Worm (Caenorhabditis elegans) whole organism, dauer: ENCODE results near the gene srh-39.

Source experiments
- unc-62 ChIP-seq: sonication (generic microtip); optimal IDR thresholded peaks from 2 replicates; lab custom pipeline; 2017; ENCODE audit warnings: missing biosample characterization, missing genetic modification reagents, missing genetic modification characterization

Gene srh-39

ce11 chrII:7763569-7763968 lies 1.8 kb downstream of the srh-39 start, which contains the start of gene B0228.9:
Gene B0228.9, minus strand, starts transcription at chrII:7763669.
- no peak for TF ChIP-seq unc-62 (GFP tag; lab: Kevin White, UChicago)

DNA sequence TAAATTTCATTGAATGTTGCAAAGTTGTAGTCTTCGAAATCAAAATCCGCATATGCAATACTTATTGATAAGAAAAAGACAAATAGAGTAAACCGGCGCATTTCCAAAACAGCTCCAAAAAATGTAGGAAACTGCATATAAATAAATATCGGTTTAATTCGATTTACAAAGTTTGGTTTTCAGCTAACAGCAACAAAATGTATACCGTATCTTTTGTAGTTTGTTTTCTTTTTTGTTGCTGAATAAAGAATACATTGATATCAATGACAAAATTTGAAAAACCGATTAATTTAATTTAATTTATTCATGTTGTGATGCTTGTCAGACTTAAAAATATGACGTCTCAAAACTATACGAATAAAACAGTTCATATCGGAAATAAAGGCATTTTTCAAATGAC lies 3.9 kb downstream of the srh-39 start, which contains the start of gene B0228.8:
Gene B0228.8 (minus strand): TSS at position 101 of the 400 bp plus-strand sequence.
- TF ChIP-seq unc-62 (GFP tag; lab: Kevin White, UChicago), result no peak

DNA sequence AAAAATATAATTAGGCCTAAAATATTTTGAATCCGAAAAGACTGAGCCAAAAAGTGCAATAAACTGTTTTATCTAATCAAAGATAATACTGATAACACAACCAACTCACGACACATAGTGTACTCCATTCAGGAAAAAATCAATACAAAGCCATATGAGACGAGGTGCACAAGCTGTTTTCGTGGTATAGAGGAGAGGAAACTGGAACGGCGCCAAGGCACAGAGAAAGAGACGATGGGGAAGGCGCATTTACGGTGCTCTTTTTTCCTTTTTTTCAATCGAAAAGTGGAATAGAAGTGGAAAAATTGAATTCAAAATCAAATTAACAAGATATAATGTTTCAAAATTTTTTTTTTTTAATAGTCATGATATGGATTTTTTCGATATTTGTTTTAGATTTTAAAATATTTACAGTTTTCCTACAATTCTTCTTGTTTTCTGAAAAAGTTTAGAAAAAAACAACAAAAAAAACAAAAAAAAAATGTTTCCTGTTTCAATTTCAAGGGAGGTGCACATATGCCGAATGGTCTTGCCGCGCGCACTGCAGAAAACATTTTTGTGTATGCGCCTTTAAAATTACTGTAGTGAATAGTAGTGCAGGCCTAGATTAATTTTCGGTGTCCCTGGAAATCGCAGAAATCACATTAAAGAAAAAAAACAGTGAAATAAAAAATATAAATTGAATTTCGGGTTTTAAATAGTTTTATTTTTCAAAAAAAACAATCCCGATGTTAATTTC lies 6.8 kb downstream of the srh-39 start, which contains the start of gene B0228.7:
Gene B0228.7 (minus strand): TSS at position 627 of the 739 bp plus-strand sequence.
- no peak for TF ChIP-seq unc-62 (GFP tag; lab: Kevin White, UChicago)

DNA sequence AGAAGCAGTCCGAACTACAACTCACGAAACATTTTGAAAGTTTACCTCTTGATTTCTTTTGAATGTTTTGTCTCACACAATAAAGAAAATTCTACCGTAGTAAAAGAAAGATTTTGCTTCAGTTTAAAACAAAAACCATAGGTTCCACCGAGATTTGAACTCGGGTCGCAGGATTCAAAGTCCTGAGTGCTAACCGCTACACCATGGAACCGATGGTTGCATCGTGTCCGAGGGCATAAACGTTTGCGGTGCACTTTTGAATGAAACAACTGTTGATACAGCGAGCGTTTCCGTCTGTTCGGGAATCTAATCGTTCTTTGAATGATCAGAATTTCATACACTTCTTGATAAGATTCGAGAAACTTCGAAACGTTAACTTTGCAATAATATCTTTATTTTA lies 8.5 kb downstream of the srh-39 start:
- no peak for TF ChIP-seq unc-62 (GFP tag; lab: Kevin White, UChicago)

DNA sequence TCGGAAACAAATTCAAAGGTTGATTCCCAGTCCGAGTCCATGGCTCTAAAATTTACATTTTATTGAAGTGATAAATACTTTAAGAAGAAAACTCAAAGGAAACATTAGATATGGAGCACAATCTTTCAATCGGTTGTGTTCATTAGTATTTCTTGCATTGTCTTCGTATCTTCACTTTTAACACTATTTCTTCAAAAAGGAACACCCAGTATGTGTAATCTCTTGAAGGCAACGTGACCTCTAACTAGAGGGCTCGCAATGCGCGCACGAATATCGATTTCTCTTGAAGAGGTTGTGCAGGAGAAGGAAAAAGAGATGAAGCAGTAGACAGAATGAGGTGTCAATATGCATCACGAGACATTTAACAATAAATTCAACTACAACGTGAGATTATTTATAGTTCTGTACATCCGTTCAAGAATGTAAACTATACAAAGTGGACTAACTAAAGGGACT lies 10.2 kb downstream of the srh-39 start, which contains the start of the genes B0228.6 and B0228.1:
Gene B0228.6 (minus strand): TSS at position 51 of the 456 bp plus-strand sequence.
Gene B0228.1 (plus strand): TSS at position 228 of the 456 bp plus-strand sequence.
- TF ChIP-seq unc-62 (GFP tag; lab: Kevin White, UChicago), result no peak

DNA sequence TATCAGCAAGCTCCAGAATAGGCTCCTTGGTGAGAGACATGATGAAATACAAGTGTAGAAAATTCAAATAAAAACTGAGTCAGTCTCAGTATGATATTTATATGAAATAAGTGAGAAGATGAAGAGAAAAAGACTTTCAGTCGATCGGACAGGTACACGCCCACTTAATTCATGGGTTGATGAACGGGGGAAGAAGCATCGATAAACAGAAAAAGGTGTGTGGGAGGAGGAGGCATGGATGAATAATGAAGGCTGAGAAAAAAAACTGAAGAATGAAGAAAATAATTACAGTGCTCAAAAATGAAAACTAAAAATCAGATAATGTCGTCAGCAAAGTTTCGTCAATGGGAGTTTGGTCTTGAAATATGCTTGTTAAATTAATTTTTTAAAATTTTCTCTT lies 11.9 kb downstream of the srh-39 start, which contains the start of gene trx-1:
Gene trx-1 (minus strand): TSS at position 101 of the 400 bp plus-strand sequence.
- no peak for TF ChIP-seq unc-62 (GFP tag; lab: Kevin White, UChicago)

DNA sequence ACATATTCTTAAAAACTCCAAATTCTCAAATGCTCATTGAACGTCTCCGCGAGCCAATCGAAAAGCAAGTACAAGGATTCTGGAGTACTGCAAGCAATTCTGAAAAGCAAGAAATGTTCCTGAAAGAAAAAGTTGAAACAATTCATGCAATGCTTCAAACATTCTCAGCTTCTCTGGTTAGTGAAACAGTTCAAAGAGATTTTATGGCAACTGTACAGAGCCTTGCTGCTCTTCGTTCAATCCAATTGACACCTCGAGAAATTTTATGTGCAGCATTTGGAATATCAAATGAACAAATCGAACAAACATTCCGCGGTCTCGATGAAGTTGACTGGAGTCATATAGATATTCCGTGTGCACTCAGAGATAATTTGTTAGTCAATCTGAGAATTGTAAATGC lies 28.6 kb downstream of the srh-39 start:
- no peak for TF ChIP-seq unc-62 (GFP tag; lab: Kevin White, UChicago)

DNA sequence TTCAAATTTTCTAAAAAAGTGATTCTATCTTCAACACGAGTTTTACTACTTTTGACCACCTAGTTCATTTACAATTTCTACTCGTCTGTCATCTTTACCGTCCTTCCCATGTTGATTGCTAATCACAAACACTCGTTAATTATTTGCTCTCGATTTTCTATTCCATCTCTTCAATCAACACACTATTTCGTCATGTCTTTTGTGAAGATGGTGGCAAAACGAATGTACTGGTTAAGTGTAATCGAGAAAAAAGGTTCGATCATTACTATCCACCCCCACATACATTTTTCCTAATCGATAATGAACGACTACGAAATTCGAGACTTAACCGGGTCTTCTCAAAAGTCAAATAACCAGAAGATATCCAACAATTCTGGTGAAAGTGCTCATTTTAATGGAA lies 40.8 kb downstream of the srh-39 start, which contains the start of gene cpna-2:
Gene cpna-2 (plus strand): TSS at position 301 of the 400 bp plus-strand sequence.
- TF ChIP-seq unc-62 (GFP tag; lab: Kevin White, UChicago), result no peak

DNA sequence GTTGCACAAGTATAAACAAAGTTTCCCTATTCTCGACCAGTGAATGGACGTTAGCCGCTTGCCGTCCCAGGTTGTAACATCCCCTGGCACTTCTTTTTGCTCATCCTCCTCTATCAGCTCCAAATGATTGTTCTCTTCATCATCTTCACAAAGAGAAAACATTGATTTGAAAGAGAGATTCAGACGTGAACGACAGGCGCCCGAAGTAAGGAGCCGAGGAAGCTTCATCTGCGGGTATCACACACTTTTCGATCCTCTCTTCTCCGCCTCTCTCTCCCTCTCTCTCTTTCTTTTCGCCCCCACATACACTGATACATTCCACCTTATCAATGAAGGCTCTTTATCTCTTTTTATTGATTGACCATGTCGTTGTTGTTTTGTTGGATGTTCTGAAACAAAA lies 42.6 kb downstream of the srh-39 start:
- no peak for TF ChIP-seq unc-62 (GFP tag; lab: Kevin White, UChicago)

- no peak for TF ChIP-seq unc-62 (GFP tag; lab: Kevin White, UChicago)
These were observed 44.9 kb downstream of the srh-39 start for ce11 chrII:7720479-7720878.

DNA sequence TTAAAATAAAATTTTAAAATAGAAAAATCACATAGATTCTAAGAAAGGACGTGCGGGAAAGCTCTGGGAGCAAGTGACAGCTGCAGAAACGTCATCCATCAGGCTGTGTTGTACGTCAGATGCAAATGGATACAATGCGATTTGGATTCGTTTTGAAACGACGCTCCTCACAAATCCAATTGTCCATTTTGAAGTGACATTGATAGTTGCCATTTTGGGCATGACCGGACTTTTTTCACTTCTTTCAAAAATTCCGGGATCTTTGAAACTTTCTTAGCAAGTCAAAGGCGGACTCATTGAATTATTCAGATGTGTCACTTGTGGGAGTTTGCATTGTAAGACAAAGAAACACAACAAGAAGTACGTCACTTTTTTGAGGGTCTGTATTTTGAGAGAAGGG lies 46.3 kb downstream of the srh-39 start:
- TF ChIP-seq unc-62 (GFP tag; lab: Kevin White, UChicago), result no peak

- TF ChIP-seq unc-62 (GFP tag; lab: Kevin White, UChicago), result no peak
These were observed 46.9 kb downstream of the srh-39 start, which contains the start of gene cpna-5 for ce11 chrII:7718491-7718890. Gene cpna-5, minus strand, starts transcription at chrII:7718591.

DNA sequence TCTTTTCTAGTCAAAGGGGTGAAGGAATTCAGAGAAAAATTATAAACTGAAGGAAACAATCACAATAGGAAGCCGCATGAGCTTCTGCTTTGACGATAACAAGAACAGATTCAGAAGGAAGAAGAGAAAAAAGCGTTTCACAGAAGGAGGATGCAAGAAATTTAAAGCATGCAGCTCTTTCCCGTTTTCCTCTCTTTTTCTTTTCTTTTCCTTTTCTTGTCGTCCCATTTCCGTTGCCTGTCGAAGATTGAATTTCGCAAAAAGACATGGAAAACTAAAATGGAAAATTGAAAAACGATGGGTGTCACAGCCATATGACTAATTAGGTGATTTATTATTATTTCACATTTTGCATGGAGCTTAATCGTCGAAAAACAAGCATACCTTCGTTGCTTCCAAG lies 49.2 kb downstream of the srh-39 start:
- no peak for TF ChIP-seq unc-62 (GFP tag; lab: Kevin White, UChicago)

ce11 chrII:7714614-7715186 lies 50.7 kb downstream of the srh-39 start:
- TF ChIP-seq unc-62 (GFP tag; lab: Kevin White, UChicago), result no peak
